Fruit fly (Drosophila melanogaster) whole organism, embryonic: Measurements from ENCODE around the gene ClC-a.

Experiments
- ATbp ChIP-seq: fragments of 200-800 bp; sonication (Bioruptor generic); optimal IDR thresholded peaks from 2 replicates; lab custom pipeline; 2017; ENCODE audit warnings: missing biosample characterization, mild to moderate bottlenecking, missing genetic modification characterization, missing genetic modification reagents
- CG14965 ChIP-seq: fragments of 200-800 bp; sonication (Bioruptor generic); optimal IDR thresholded peaks from 2 replicates; lab custom pipeline; 2016; ENCODE audit warnings: missing biosample characterization, missing genetic modification characterization, borderline replicate concordance
- CG31224 ChIP-seq: fragments of 200-800 bp; sonication (Bioruptor generic); IDR thresholded peaks from 2 replicates; pipeline ENCODE4 v1.3.6; 2022; ENCODE audit warnings: missing biosample characterization, missing genetic modification characterization
- CG3838 ChIP-seq: fragments of 200-800 bp; sonication (Bioruptor generic); optimal IDR thresholded peaks from 3 replicates; lab custom pipeline; 2016; ENCODE audit warnings: missing biosample characterization, missing genetic modification characterization
- CG4424 ChIP-seq: fragments of 200-800 bp; sonication (Bioruptor generic); optimal IDR thresholded peaks from 3 replicates; lab custom pipeline; 2016; ENCODE audit warnings: missing biosample characterization, missing genetic modification characterization
- E2f1 ChIP-seq: fragments of 200-800 bp; sonication (Bioruptor generic); IDR thresholded peaks from 2 replicates; pipeline ENCODE4 v1.3.6; 2022; ENCODE audit warnings: missing biosample characterization, missing genetic modification characterization
- Mrtf ChIP-seq: fragments of 200-800 bp; sonication (Bioruptor generic); IDR thresholded peaks from 3 replicates; pipeline ENCODE4 v1.3.6; 2022; ENCODE audit warnings: missing biosample characterization, missing genetic modification characterization
- Pdp1 ChIP-seq, 2 experiments: fragments of 200-800 bp; sonication (Bioruptor generic); optimal IDR thresholded peaks; 3 replicates each; lab custom pipeline; 2016; ENCODE audit warnings: missing biosample characterization in 2 of 2, missing genetic modification characterization in 2 of 2, mild to moderate bottlenecking in 1 of 2, moderate library complexity in 1 of 2
- Sin3A ChIP-seq: fragments of >200 bp; optimal IDR thresholded peaks from 2 replicates; lab custom pipeline; 2018

- TF ChIP-seq CG3838 (GFP tag; lab: Kevin White, UChicago) (no peak), CG14965 (GFP tag; lab: Kevin White, UChicago) (no peak), Sin3A (lab: Kevin White, UChicago) (no peak), CG31224 (GFP tag; lab: Robert Waterston, UW) (no peak), Mrtf (GFP tag; lab: Robert Waterston, UW) (no peak), ATbp (GFP tag; lab: Kevin White, UChicago) (no peak), E2f1 (GFP tag; lab: Robert Waterston, UW) (no peak), Pdp1 (GFP tag; optimal IDR thresholded peaks at IDR 0.05; lab: Kevin White, UChicago) (no peak), CG4424 (GFP tag; lab: Kevin White, UChicago) (no peak)
Measured at dm6 chr3R:11772181-11772827, 40.7 kb downstream of the ClC-a start.
